Worm (Caenorhabditis elegans) whole organism, L4 larva: ENCODE results near the gene T16G1.7.

Experiments used
- R02D3.7 ChIP-seq: fragments of 150-350 bp; sonication (generic microtip); optimal IDR thresholded peaks from 3 replicates; lab custom pipeline; 2014; ENCODE audit warnings: missing biosample characterization, missing genetic modification characterization
- Y105C5A.15 ChIP-seq: fragments of 200-800 bp; sonication (Bioruptor generic); IDR thresholded peaks from 2 replicates; pipeline ENCODE4 v1.3.6; 2022; ENCODE audit warnings: missing genetic modification characterization, missing compliant biosample characterization
- Y5F2A.4 ChIP-seq: fragments of 200-800 bp; sonication (Bioruptor generic); optimal IDR thresholded peaks from 2 replicates; lab custom pipeline; 2018; ENCODE audit warnings: mild to moderate bottlenecking, missing genetic modification characterization, missing compliant biosample characterization
- ZK546.5 ChIP-seq, 2 experiments: sonication (generic microtip); optimal IDR thresholded peaks; 2 replicates each; lab custom pipeline; 2017; ENCODE audit warnings: missing biosample characterization in 2 of 2, missing genetic modification characterization in 2 of 2
- aly-2 ChIP-seq: sonication (generic microtip); optimal IDR thresholded peaks from 2 replicates; lab custom pipeline; 2018; ENCODE audit warnings: missing biosample characterization, missing genetic modification characterization
- ceh-32 ChIP-seq: sonication (generic microtip); optimal IDR thresholded peaks from 2 replicates; lab custom pipeline; 2016; ENCODE audit warnings: mild to moderate bottlenecking, missing genetic modification characterization, missing compliant biosample characterization; ENCODE audit not compliant: poor library complexity
- ceh-62 ChIP-seq: sonication (generic microtip); optimal IDR thresholded peaks from 2 replicates; lab custom pipeline; 2017; ENCODE audit warnings: missing biosample characterization, missing genetic modification characterization
- ceh-82 ChIP-seq: sonication (generic microtip); optimal IDR thresholded peaks from 2 replicates; lab custom pipeline; 2017; ENCODE audit warnings: missing biosample characterization, missing genetic modification characterization
- ctbp-1 ChIP-seq: fragments of 200-800 bp; sonication (Bioruptor generic); IDR thresholded peaks from 2 replicates; pipeline ENCODE4 v1.3.6; 2022; ENCODE audit warnings: missing genetic modification reagents, missing genetic modification characterization, missing compliant biosample characterization
- daf-16 ChIP-seq, 3 experiments: sonication (generic microtip); optimal IDR thresholded peaks; 2 replicates each; lab custom pipeline; 2016 to 2017; ENCODE audit warnings: missing genetic modification characterization in 3 of 3, missing genetic modification reagents in 3 of 3, mild to moderate bottlenecking in 2 of 3, missing compliant biosample characterization in 2 of 3, missing biosample characterization in 1 of 3, moderate library complexity in 1 of 3
- daf-19 ChIP-seq: fragments of 200-800 bp; sonication (Bioruptor generic); conservative IDR thresholded peaks from 2 replicates; pipeline ENCODE4 v1.3.6; 2022; ENCODE audit warnings: missing genetic modification characterization, missing compliant biosample characterization
- dmd-6 ChIP-seq: fragments of 200-800 bp; sonication (Bioruptor generic); IDR thresholded peaks from 2 replicates; pipeline ENCODE4 v1.3.6; 2022; ENCODE audit warnings: missing genetic modification reagents, missing genetic modification characterization, missing compliant biosample characterization
- dmd-8 ChIP-seq: fragments of 200-800 bp; sonication (Bioruptor generic); IDR thresholded peaks from 2 replicates; pipeline ENCODE4 v1.3.6; 2022; ENCODE audit warnings: missing genetic modification characterization, missing compliant biosample characterization
- dpl-1 ChIP-seq: fragments of 150-350 bp; optimal IDR thresholded peaks from 2 replicates; lab custom pipeline; 2014; ENCODE audit warnings: missing biosample characterization, missing genetic modification reagents, missing genetic modification characterization
- dve-1 ChIP-seq: sonication (generic microtip); optimal IDR thresholded peaks from 2 replicates; lab custom pipeline; 2017; ENCODE audit warnings: antibody characterized with exemption, mild to moderate bottlenecking, missing genetic modification characterization, missing compliant biosample characterization; ENCODE audit not compliant: insufficient read depth
- egl-27 ChIP-seq: sonication (generic microtip); optimal IDR thresholded peaks from 3 replicates; lab custom pipeline; 2017; ENCODE audit warnings: missing biosample characterization, missing genetic modification reagents, missing genetic modification characterization
- fkh-10 ChIP-seq: fragments of 150-350 bp; optimal IDR thresholded peaks from 2 replicates; lab custom pipeline; 2014; ENCODE audit warnings: missing biosample characterization, missing genetic modification reagents, missing genetic modification characterization
- hlh-11 ChIP-seq: fragments of 200-800 bp; sonication (Bioruptor generic); optimal IDR thresholded peaks from 2 replicates; lab custom pipeline; 2018; ENCODE audit warnings: mild to moderate bottlenecking, missing genetic modification characterization, missing compliant biosample characterization
- hlh-30 ChIP-seq: sonication (generic microtip); optimal IDR thresholded peaks from 2 replicates; lab custom pipeline; 2017; ENCODE audit warnings: antibody characterized with exemption, mild to moderate bottlenecking, missing genetic modification characterization, missing compliant biosample characterization; ENCODE audit not compliant: insufficient read depth
- lim-7 ChIP-seq: fragments of 200-800 bp; sonication (Bioruptor generic); IDR thresholded peaks from 2 replicates; pipeline ENCODE4 v1.3.6; 2022; ENCODE audit warnings: missing genetic modification characterization, missing compliant biosample characterization
- lin-15B ChIP-seq: fragments of 150-350 bp; sonication (generic microtip); optimal IDR thresholded peaks from 3 replicates; lab custom pipeline; 2014; ENCODE audit warnings: missing biosample characterization, missing genetic modification characterization
- lin-38 ChIP-seq: fragments of 200-800 bp; sonication (Bioruptor generic); IDR thresholded peaks from 2 replicates; pipeline ENCODE4 v1.3.6; 2022; ENCODE audit warnings: missing genetic modification reagents, missing genetic modification characterization, missing compliant biosample characterization
- lsy-2 ChIP-seq, 2 experiments: fragments of 150-350 bp in 1 of 2; sonication (generic microtip) in 1 of 2; optimal IDR thresholded peaks; 2 replicates each; lab custom pipeline; 2014 to 2017; ENCODE audit warnings: missing biosample characterization in 2 of 2, missing genetic modification characterization in 2 of 2
- mdt-29 ChIP-seq: fragments of 200-800 bp; sonication (Bioruptor generic); IDR thresholded peaks from 2 replicates; pipeline ENCODE4 v1.3.6; 2022; ENCODE audit warnings: missing genetic modification reagents, missing genetic modification characterization, missing compliant biosample characterization
- mes-2 ChIP-seq: sonication (generic microtip); optimal IDR thresholded peaks from 2 replicates; lab custom pipeline; 2016; ENCODE audit warnings: missing genotype, mild to moderate bottlenecking, missing genetic modification characterization, missing compliant biosample characterization; ENCODE audit not compliant: poor library complexity, severe bottlenecking
- nhr-102 ChIP-seq: sonication (generic microtip); optimal IDR thresholded peaks from 2 replicates; lab custom pipeline; 2016; ENCODE audit warnings: mild to moderate bottlenecking, missing genetic modification characterization, moderate library complexity, missing compliant biosample characterization
- nhr-25 ChIP-seq: sonication (generic microtip); optimal IDR thresholded peaks from 2 replicates; lab custom pipeline; 2017; ENCODE audit warnings: missing genetic modification characterization, mild to moderate bottlenecking, missing compliant biosample characterization, antibody characterized with exemption, moderate library complexity, borderline replicate concordance; ENCODE audit not compliant: insufficient read depth
- nhr-28 ChIP-seq: fragments of 150-350 bp; optimal IDR thresholded peaks from 2 replicates; lab custom pipeline; 2014; ENCODE audit warnings: missing biosample characterization, missing genetic modification characterization
- nhr-41 ChIP-seq: fragments of 200-800 bp; sonication (Bioruptor generic); IDR thresholded peaks from 2 replicates; pipeline ENCODE4 v1.3.6; 2022; ENCODE audit warnings: missing genetic modification reagents, missing genetic modification characterization, missing compliant biosample characterization
- nhr-77 ChIP-seq: fragments of 150-350 bp; optimal IDR thresholded peaks from 2 replicates; lab custom pipeline; 2014; ENCODE audit warnings: missing biosample characterization, missing genetic modification characterization
- pha-4 ChIP-seq, 2 experiments: fragments of 150-350 bp in 1 of 2; fragments of 200-800 bp in 1 of 2; sonication (Bioruptor generic) in 1 of 2; IDR thresholded peaks in 1 of 2; optimal IDR thresholded peaks in 1 of 2; 2 replicates each; pipeline versions ENCODE4 v1.3.6 to Lab custom; 2014 to 2022; ENCODE audit warnings: missing genetic modification characterization in 2 of 2, missing genetic modification reagents in 2 of 2, missing biosample characterization in 1 of 2, missing compliant biosample characterization in 1 of 2
- php-3 ChIP-seq: fragments of 200-800 bp; sonication (Bioruptor generic); IDR thresholded peaks from 2 replicates; pipeline ENCODE4 v1.3.6; 2022; ENCODE audit warnings: missing genetic modification reagents, missing genetic modification characterization, missing compliant biosample characterization
- pqm-1 ChIP-seq: sonication (generic microtip); optimal IDR thresholded peaks from 2 replicates; lab custom pipeline; 2017; ENCODE audit warnings: missing biosample characterization, missing genetic modification characterization
- rbr-2 ChIP-seq: sonication (generic microtip); optimal IDR thresholded peaks from 2 replicates; lab custom pipeline; 2016; ENCODE audit warnings: missing genotype, missing genetic modification characterization, missing compliant biosample characterization
- skn-1 ChIP-seq: fragments of 150-350 bp; optimal IDR thresholded peaks from 2 replicates; lab custom pipeline; 2014; ENCODE audit warnings: missing biosample characterization, missing genetic modification characterization
- snpc-1.2 ChIP-seq: fragments of 200-800 bp; sonication (Bioruptor generic); IDR thresholded peaks from 2 replicates; pipeline ENCODE4 v1.3.6; 2022; ENCODE audit warnings: missing genetic modification reagents, missing genetic modification characterization, missing compliant biosample characterization
- spr-3 ChIP-seq: fragments of 200-800 bp; sonication (Bioruptor generic); optimal IDR thresholded peaks from 2 replicates; lab custom pipeline; 2018; ENCODE audit warnings: mild to moderate bottlenecking, missing genetic modification characterization, missing compliant biosample characterization
- tag-97 ChIP-seq: fragments of 200-800 bp; sonication (Bioruptor generic); IDR thresholded peaks from 2 replicates; pipeline ENCODE4 v1.3.6; 2022; ENCODE audit warnings: missing genetic modification characterization, missing compliant biosample characterization
- unc-62 ChIP-seq, 3 experiments: fragments of 150-350 bp in 1 of 3; sonication (generic microtip); optimal IDR thresholded peaks in 2 of 3; peaks in 1 of 3; 1 replicate in 1 of 3; 2 replicates in 2 of 3; lab custom pipeline; 2014 to 2017; ENCODE audit warnings: missing biosample characterization in 3 of 3, missing genetic modification characterization in 3 of 3, missing genetic modification reagents in 3 of 3, missing genotype in 1 of 3
- zag-1 ChIP-seq: fragments of 150-350 bp; optimal IDR thresholded peaks from 2 replicates; lab custom pipeline; 2014; ENCODE audit warnings: missing biosample characterization, missing genetic modification characterization
- zfp-2 ChIP-seq: sonication (generic microtip); optimal IDR thresholded peaks from 2 replicates; lab custom pipeline; 2016; ENCODE audit warnings: mild to moderate bottlenecking, missing genetic modification characterization, missing compliant biosample characterization
- zip-2 ChIP-seq: fragments of 150-350 bp; optimal IDR thresholded peaks from 2 replicates; lab custom pipeline; 2014; ENCODE audit warnings: missing biosample characterization, missing genetic modification characterization
- ztf-11 ChIP-seq: fragments of 150-350 bp; optimal IDR thresholded peaks from 2 replicates; lab custom pipeline; 2014; ENCODE audit warnings: missing biosample characterization, missing genetic modification characterization

Gene T16G1.7

ce11 chrV:12939434-12939833 is 4.5 kb upstream of the T16G1.7 start, which contains the start of gene T16G1.5:
T16G1.5 (minus strand) TSS chrV:12939552.
- TF ChIP-seq nhr-77 (tag; lab: Kevin White, UChicago) (peak; percentile 36), dmd-6 (GFP tag; lab: Robert Waterston, UW) (0 out of 2 replicates have a peak, but pooled peaks have one; percentile 23), daf-16 (GFP tag; optimal IDR thresholded peaks at IDR 0.05; lab: Kevin White, UChicago) (no peak), daf-16 (tag; optimal IDR thresholded peaks at IDR 0.05; lab: Kevin White, UChicago) (peak; percentile 76), pqm-1 (tag; lab: Kevin White, UChicago) (peak; percentile 40), zip-2 (peak; percentile 88), dpl-1 (no peak), ceh-82 (tag; lab: Kevin White, UChicago) (no peak), nhr-28 (tag; lab: Kevin White, UChicago) (peak; percentile 58)

ce11 chrV:12937098-12937497 is 2.2 kb upstream of the T16G1.7 start, which contains the start of gene T16G1.6:
T16G1.6 (minus strand) TSS chrV:12937174.
- TF ChIP-seq fkh-10 (no peak), lim-7 (GFP tag; lab: Robert Waterston, UW) (no peak), nhr-77 (tag; lab: Kevin White, UChicago) (peak; percentile 80), daf-16 (GFP tag; optimal IDR thresholded peaks at IDR 0.05; lab: Kevin White, UChicago) (no peak), daf-16 (tag; optimal IDR thresholded peaks at IDR 0.05; lab: Kevin White, UChicago) (peak; percentile 38), pqm-1 (tag; lab: Kevin White, UChicago) (peak; percentile 88), nhr-102 (tag; lab: Kevin White, UChicago) (peak; percentile 71), snpc-1.2 (no peak), hlh-11 (tag; lab: Kevin White, UChicago) (peak; percentile 63), unc-62 (GFP tag; optimal IDR thresholded peaks at IDR 0.05 in 1 of 2; lab: Kevin White, UChicago) (no peak), unc-62 (tag; optimal IDR thresholded peaks at IDR 0.05; lab: Kevin White, UChicago) (no peak), dve-1 (tag; lab: Kevin White, UChicago) (peak; percentile 79), lsy-2 (tag; optimal IDR thresholded peaks at IDR 0.05; lab: Kevin White, UChicago) (no peak), php-3 (GFP tag; lab: Robert Waterston, UW) (peak; percentile 65; the same call in 1 of the 2 replicates), ceh-32 (tag; lab: Kevin White, UChicago) (no peak), tag-97 (GFP tag; lab: Robert Waterston, UW) (no peak), nhr-28 (tag; lab: Kevin White, UChicago) (peak; percentile 97), aly-2 (tag; lab: Kevin White, UChicago) (no peak), hlh-30 (tag; lab: Kevin White, UChicago) (peak; percentile 25), dmd-6 (GFP tag; lab: Robert Waterston, UW) (peak; percentile 86)
- TF ChIP-seq, all 104 proteins: peak for 10

ce11 chrV:12933654-12934053 is 1.3 kb downstream of the T16G1.7 start:
- TF ChIP-seq egl-27 (tag; lab: Kevin White, UChicago) (no peak), spr-3 (no peak), pha-4 (GFP tag; IDR thresholded peaks at IDR 0.05; lab: Robert Waterston, UW) (no peak), pha-4 (tag; optimal IDR thresholded peaks at IDR 0.05; lab: Kevin White, UChicago) (no peak), mes-2 (tag; lab: Kevin White, UChicago) (no peak), R02D3.7 (no peak), Y105C5A.15 (GFP tag; lab: Robert Waterston, UW) (no peak), daf-19 (GFP tag; lab: Robert Waterston, UW) (no peak), pqm-1 (tag; lab: Kevin White, UChicago) (peak; percentile 47), ceh-62 (tag; lab: Kevin White, UChicago) (no peak), dmd-6 (GFP tag; lab: Robert Waterston, UW) (peak; percentile 70), dve-1 (tag; lab: Kevin White, UChicago) (peak; percentile 44), skn-1 (no peak), nhr-41 (GFP tag; lab: Robert Waterston, UW) (no peak), rbr-2 (tag; lab: Kevin White, UChicago) (no peak), zag-1 (tag; lab: Kevin White, UChicago) (no peak), Y5F2A.4 (GFP tag; lab: Kevin White, UChicago) (no peak), nhr-25 (no peak), ctbp-1 (GFP tag; lab: Robert Waterston, UW) (no peak), mdt-29 (GFP tag; lab: Robert Waterston, UW) (no peak), unc-62 (GFP tag; optimal IDR thresholded peaks at IDR 0.05 in 1 of 2; lab: Kevin White, UChicago) (no peak), unc-62 (tag; optimal IDR thresholded peaks at IDR 0.05; lab: Kevin White, UChicago) (no peak), nhr-28 (tag; lab: Kevin White, UChicago) (peak; percentile 48), lin-15B (tag; lab: Kevin White, UChicago) (no peak), dmd-8 (GFP tag; lab: Robert Waterston, UW) (no peak), lin-38 (GFP tag; lab: Robert Waterston, UW) (no peak), zfp-2 (no peak), ztf-11 (tag; lab: Kevin White, UChicago) (no peak), ZK546.5 (tag; optimal IDR thresholded peaks at IDR 0.05; lab: Kevin White, UChicago) (no peak), nhr-102 (tag; lab: Kevin White, UChicago) (no peak)
